Worm (Caenorhabditis elegans) whole organism, young adult: ENCODE measurements around the gene gly-14.
A peak's percentile ranks its signal among the peaks of the same experiment; 100 is the strongest.

Source experiments
- B0035.1 ChIP-seq: sonication (generic microtip); optimal IDR thresholded peaks from 2 replicates; lab custom pipeline; 2016; ENCODE audit warnings: missing genetic modification characterization, mild to moderate bottlenecking, missing compliant biosample characterization, missing genotype, missing genetic modification reagents
- B0336.3 ChIP-seq: fragments of 200-800 bp; sonication (Bioruptor generic); IDR thresholded peaks from 2 replicates; pipeline ENCODE4 v1.3.6; 2022; ENCODE audit warnings: missing genetic modification characterization, missing compliant biosample characterization
- F23B12.7 ChIP-seq: sonication (generic microtip); optimal IDR thresholded peaks from 2 replicates; lab custom pipeline; 2017; ENCODE audit warnings: missing genetic modification characterization, mild to moderate bottlenecking, missing compliant biosample characterization, antibody characterized with exemption, moderate library complexity; ENCODE audit not compliant: insufficient read depth
- F33H1.4 ChIP-seq: fragments of 200-800 bp; sonication (Bioruptor generic); IDR thresholded peaks from 2 replicates; pipeline ENCODE4 v1.3.6; 2022; ENCODE audit warnings: missing genetic modification reagents, missing genetic modification characterization, missing compliant biosample characterization
- F37B4.10 ChIP-seq: fragments of 200-800 bp; sonication (Bioruptor generic); IDR thresholded peaks from 2 replicates; pipeline ENCODE4 v1.3.6; 2022; ENCODE audit warnings: missing genetic modification characterization, missing compliant biosample characterization
- F49E8.2 ChIP-seq: sonication (generic microtip); optimal IDR thresholded peaks from 3 replicates; lab custom pipeline; 2017; ENCODE audit warnings: missing genetic modification characterization, mild to moderate bottlenecking, missing compliant biosample characterization, antibody characterized with exemption, moderate library complexity; ENCODE audit not compliant: insufficient read depth
- K12H6.12 ChIP-seq: fragments of 200-800 bp; sonication (Bioruptor generic); optimal IDR thresholded peaks from 2 replicates; lab custom pipeline; 2018; ENCODE audit warnings: mild to moderate bottlenecking, missing genetic modification characterization, missing compliant biosample characterization
- Y67H2A.10 ChIP-seq: fragments of 200-800 bp; sonication (Bioruptor generic); conservative IDR thresholded peaks from 2 replicates; pipeline ENCODE4 v1.3.6; 2022; ENCODE audit warnings: missing genetic modification reagents, missing genetic modification characterization, missing compliant biosample characterization
- ZK185.1 ChIP-seq: sonication (generic microtip); optimal IDR thresholded peaks from 2 replicates; lab custom pipeline; 2016; ENCODE audit warnings: mild to moderate bottlenecking, missing genetic modification characterization, missing compliant biosample characterization; ENCODE audit not compliant: poor library complexity, severe bottlenecking
- aptf-2 ChIP-seq: fragments of 200-800 bp; sonication (Bioruptor generic); conservative IDR thresholded peaks from 2 replicates; pipeline ENCODE4 v1.3.6; 2022; ENCODE audit warnings: missing genetic modification reagents, missing genetic modification characterization, missing compliant biosample characterization
- athp-1 ChIP-seq: sonication (generic microtip); optimal IDR thresholded peaks from 2 replicates; lab custom pipeline; 2017; ENCODE audit warnings: mild to moderate bottlenecking, missing genetic modification characterization, missing compliant biosample characterization
- bed-1 ChIP-seq: fragments of 200-800 bp; sonication (Bioruptor generic); IDR thresholded peaks from 2 replicates; pipeline ENCODE4 v1.3.6; 2022; ENCODE audit warnings: missing genetic modification reagents, missing genetic modification characterization, missing compliant biosample characterization
- ccch-3 ChIP-seq: fragments of 200-800 bp; sonication (Bioruptor generic); optimal IDR thresholded peaks from 2 replicates; lab custom pipeline; 2018; ENCODE audit warnings: mild to moderate bottlenecking, missing genetic modification characterization, missing compliant biosample characterization
- cebp-1 ChIP-seq, 2 experiments: fragments of 200-800 bp in 1 of 2; sonication (Bioruptor generic) in 1 of 2; sonication (generic microtip) in 1 of 2; IDR thresholded peaks in 1 of 2; optimal IDR thresholded peaks in 1 of 2; 2 replicates each; pipeline versions ENCODE4 v1.3.6 to Lab custom; 2017 to 2022; ENCODE audit warnings: missing compliant biosample characterization in 2 of 2, missing genetic modification characterization in 2 of 2, mild to moderate bottlenecking in 1 of 2, missing genetic modification reagents in 1 of 2, moderate library complexity in 1 of 2
- ceh-27 ChIP-seq: fragments of 200-800 bp; sonication (Bioruptor generic); optimal IDR thresholded peaks from 2 replicates; lab custom pipeline; 2018; ENCODE audit warnings: mild to moderate bottlenecking, missing genetic modification characterization, moderate library complexity, missing compliant biosample characterization
- ceh-79 ChIP-seq: sonication (generic microtip); optimal IDR thresholded peaks from 2 replicates; lab custom pipeline; 2017; ENCODE audit warnings: mild to moderate bottlenecking, missing genetic modification characterization, missing compliant biosample characterization
- chd-7 ChIP-seq: sonication (generic microtip); optimal IDR thresholded peaks from 2 replicates; lab custom pipeline; 2016; ENCODE audit warnings: mild to moderate bottlenecking, missing genetic modification characterization, moderate library complexity, missing compliant biosample characterization
- dpff-1 ChIP-seq: sonication (generic microtip); optimal IDR thresholded peaks from 2 replicates; lab custom pipeline; 2017; ENCODE audit warnings: mild to moderate bottlenecking, missing genetic modification characterization, missing compliant biosample characterization
- dpl-1 ChIP-seq: fragments of 150-350 bp; optimal IDR thresholded peaks from 2 replicates; lab custom pipeline; 2014; ENCODE audit warnings: missing biosample characterization, missing genetic modification reagents, missing genetic modification characterization
- efl-1 ChIP-seq: fragments of 150-350 bp; optimal IDR thresholded peaks from 2 replicates; lab custom pipeline; 2014; ENCODE audit warnings: missing biosample characterization, missing genetic modification reagents, missing genetic modification characterization
- egl-44 ChIP-seq: fragments of 200-800 bp; sonication (Bioruptor generic); IDR thresholded peaks from 2 replicates; pipeline ENCODE4 v1.3.6; 2022; ENCODE audit warnings: missing genetic modification reagents, missing genetic modification characterization, missing compliant biosample characterization
- ekl-4 ChIP-seq: fragments of 200-800 bp; sonication (Bioruptor generic); IDR thresholded peaks from 2 replicates; pipeline ENCODE4 v1.3.6; 2022; ENCODE audit warnings: missing genetic modification reagents, missing genetic modification characterization, missing compliant biosample characterization
- hlh-12 ChIP-seq: sonication (generic microtip); optimal IDR thresholded peaks from 2 replicates; lab custom pipeline; 2016; ENCODE audit warnings: missing genetic modification characterization, missing compliant biosample characterization
- hmg-1.2 ChIP-seq: fragments of 200-800 bp; sonication (Bioruptor generic); IDR thresholded peaks from 2 replicates; pipeline ENCODE4 v1.3.6; 2022; ENCODE audit warnings: missing genetic modification reagents, missing genetic modification characterization, missing compliant biosample characterization
- hmg-20 ChIP-seq: fragments of 200-800 bp; sonication (Bioruptor generic); IDR thresholded peaks from 2 replicates; pipeline ENCODE4 v1.3.6; 2022; ENCODE audit warnings: missing genetic modification reagents, missing genetic modification characterization, missing compliant biosample characterization
- hsf-1 ChIP-seq: fragments of 200-800 bp; sonication (Bioruptor generic); IDR thresholded peaks from 2 replicates; pipeline ENCODE4 v1.3.6; 2022; ENCODE audit warnings: missing genetic modification reagents, missing genetic modification characterization, missing compliant biosample characterization
- let-526 ChIP-seq: fragments of 200-800 bp; sonication (Bioruptor generic); IDR thresholded peaks from 2 replicates; pipeline ENCODE4 v1.3.6; 2022; ENCODE audit warnings: missing genetic modification reagents, missing genetic modification characterization, missing compliant biosample characterization
- lin-26 ChIP-seq: fragments of 200-800 bp; sonication (Bioruptor generic); IDR thresholded peaks from 2 replicates; pipeline ENCODE4 v1.3.6; 2022; ENCODE audit warnings: missing genetic modification reagents, missing genetic modification characterization, missing compliant biosample characterization
- lin-40 ChIP-seq: sonication (generic microtip); optimal IDR thresholded peaks from 2 replicates; lab custom pipeline; 2016; ENCODE audit warnings: missing genetic modification characterization, mild to moderate bottlenecking, missing compliant biosample characterization, missing genotype, missing genetic modification reagents
- madf-6 ChIP-seq: fragments of 200-800 bp; sonication (Bioruptor generic); IDR thresholded peaks from 2 replicates; pipeline ENCODE4 v1.3.6; 2022; ENCODE audit warnings: missing genetic modification reagents, missing genetic modification characterization, missing compliant biosample characterization
- madf-8 ChIP-seq: fragments of 200-800 bp; sonication (Bioruptor generic); conservative IDR thresholded peaks from 2 replicates; pipeline ENCODE4 v1.3.6; 2022; ENCODE audit warnings: missing genetic modification reagents, missing genetic modification characterization, missing compliant biosample characterization
- mel-28 ChIP-seq: sonication (generic microtip); optimal IDR thresholded peaks from 2 replicates; lab custom pipeline; 2016; ENCODE audit warnings: borderline replicate concordance, mild to moderate bottlenecking, missing genetic modification characterization, missing compliant biosample characterization
- mes-4 ChIP-seq: sonication (generic microtip); optimal IDR thresholded peaks from 2 replicates; lab custom pipeline; 2016; ENCODE audit warnings: missing genotype, missing genetic modification characterization, missing compliant biosample characterization
- nhr-120 ChIP-seq: fragments of 200-800 bp; sonication (Bioruptor generic); IDR thresholded peaks from 2 replicates; pipeline ENCODE4 v1.3.6; 2022; ENCODE audit warnings: missing genetic modification characterization, missing compliant biosample characterization
- nhr-90 ChIP-seq: sonication (generic microtip); optimal IDR thresholded peaks from 2 replicates; lab custom pipeline; 2016; ENCODE audit warnings: missing genotype, mild to moderate bottlenecking, missing genetic modification characterization, missing compliant biosample characterization
- rcor-1 ChIP-seq: fragments of 200-800 bp; sonication (Bioruptor generic); IDR thresholded peaks from 2 replicates; pipeline ENCODE4 v1.3.6; 2022; ENCODE audit warnings: missing genetic modification reagents, missing genetic modification characterization, missing compliant biosample characterization
- rpc-1 ChIP-seq, 2 experiments: fragments of 150-350 bp in 1 of 2; sonication (generic microtip) in 1 of 2; optimal IDR thresholded peaks; 2 replicates each; lab custom pipeline; 2014 to 2018; ENCODE audit warnings: missing biosample characterization in 1 of 2, missing genetic modification characterization in 1 of 2, missing genetic modification reagents in 1 of 2, missing genotype in 1 of 2
- snpc-1.3 ChIP-seq: sonication (generic microtip); optimal IDR thresholded peaks from 2 replicates; lab custom pipeline; 2017; ENCODE audit warnings: missing genetic modification characterization, mild to moderate bottlenecking, missing compliant biosample characterization, antibody characterized with exemption, moderate library complexity, missing genotype, missing genetic modification reagents; ENCODE audit not compliant: insufficient read depth
- somi-1 ChIP-seq: fragments of 200-800 bp; sonication (Bioruptor generic); optimal IDR thresholded peaks from 2 replicates; lab custom pipeline; 2018; ENCODE audit warnings: mild to moderate bottlenecking, missing genetic modification characterization, missing compliant biosample characterization
- sptf-2 ChIP-seq: fragments of 200-800 bp; sonication (Bioruptor generic); optimal IDR thresholded peaks from 2 replicates; lab custom pipeline; 2018; ENCODE audit warnings: mild to moderate bottlenecking, missing genetic modification characterization, missing compliant biosample characterization
- tbp1 ChIP-seq: fragments of 200-800 bp; sonication (Bioruptor generic); optimal IDR thresholded peaks from 2 replicates; lab custom pipeline; 2018; ENCODE audit warnings: mild to moderate bottlenecking, missing genetic modification characterization, missing compliant biosample characterization
- tlf-1 ChIP-seq: fragments of 200-800 bp; sonication (Bioruptor generic); optimal IDR thresholded peaks from 2 replicates; lab custom pipeline; 2018; ENCODE audit warnings: mild to moderate bottlenecking, missing genetic modification characterization, missing compliant biosample characterization
- zfh-2 ChIP-seq: fragments of 200-800 bp; sonication (Bioruptor generic); conservative IDR thresholded peaks from 2 replicates; pipeline ENCODE4 v1.3.6; 2022; ENCODE audit warnings: missing genetic modification reagents, missing genetic modification characterization, missing compliant biosample characterization
- zim-3 ChIP-seq: sonication (generic microtip); optimal IDR thresholded peaks from 2 replicates; lab custom pipeline; 2017; ENCODE audit warnings: mild to moderate bottlenecking, missing genetic modification characterization, moderate library complexity, missing compliant biosample characterization
- ztf-22 ChIP-seq: fragments of 200-800 bp; sonication (Bioruptor generic); optimal IDR thresholded peaks from 2 replicates; lab custom pipeline; 2018; ENCODE audit warnings: mild to moderate bottlenecking, missing genetic modification characterization, moderate library complexity, missing compliant biosample characterization
- ztf-26 ChIP-seq: sonication (generic microtip); optimal IDR thresholded peaks from 2 replicates; lab custom pipeline; 2017; ENCODE audit warnings: missing genetic modification characterization, missing compliant biosample characterization
- ztf-28 ChIP-seq: fragments of 200-800 bp; sonication (Bioruptor generic); IDR thresholded peaks from 2 replicates; pipeline ENCODE4 v1.3.6; 2022; ENCODE audit warnings: missing genetic modification reagents, missing genetic modification characterization, missing compliant biosample characterization

gly-14 gene

ce11 chrIII:3460061-3460460 lies 33.0 kb downstream of the gly-14 start, which contains the start of gene C34C12.8 (continued):
- peak; percentile 84 for TF ChIP-seq ztf-28 (GFP tag; lab: Robert Waterston, UW)
- TF ChIP-seq dpff-1 (tag; lab: Kevin White, UChicago), result no peak
- TF ChIP-seq egl-44 (GFP tag; lab: Robert Waterston, UW), result peak; percentile 50; the same call in 1 of the 2 replicates
- TF ChIP-seq Y67H2A.10, result peak; percentile 25; the same call in 1 of the 2 replicates
- peak; percentile 90 for TF ChIP-seq hmg-20 (GFP tag; lab: Robert Waterston, UW)
- TF ChIP-seq snpc-1.3 (tag; lab: Kevin White, UChicago), result peak; percentile 94
- TF ChIP-seq mes-4 (tag; lab: Kevin White, UChicago), result peak; percentile 44
- peak; percentile 75 for TF ChIP-seq somi-1 (GFP tag; lab: Kevin White, UChicago)
- no peak for TF ChIP-seq lin-26 (GFP tag; lab: Robert Waterston, UW)
- TF ChIP-seq dpl-1 (GFP tag; lab: Kevin White, UChicago), result peak; percentile 89
- peak; percentile 96 for TF ChIP-seq lin-40 (tag; lab: Kevin White, UChicago)
- peak; percentile 93 for TF ChIP-seq athp-1
- peak; percentile 96 for TF ChIP-seq ekl-4 (GFP tag; lab: Robert Waterston, UW)
- TF ChIP-seq bed-1 (GFP tag; lab: Robert Waterston, UW), result no peak
- peak; percentile 96 for TF ChIP-seq rcor-1
- TF ChIP-seq madf-8 (GFP tag; lab: Robert Waterston, UW), result peak; percentile 80
- TF ChIP-seq zim-3, result no peak
- peak; percentile 33 for TF ChIP-seq chd-7
- TF ChIP-seq ztf-22 (GFP tag; lab: Kevin White, UChicago), result peak; percentile 11
- TF ChIP-seq ztf-26 (tag; lab: Kevin White, UChicago), result peak; percentile 90
- peak; percentile 8 for TF ChIP-seq ceh-79
- peak; percentile 89 for TF ChIP-seq ZK185.1
- TF ChIP-seq nhr-120 (GFP tag; lab: Robert Waterston, UW), result no peak
- peak; percentile 99 for TF ChIP-seq hmg-1.2 (GFP tag; lab: Robert Waterston, UW)
- no peak for TF ChIP-seq sptf-2 (GFP tag; lab: Kevin White, UChicago)
- peak; percentile 69 for TF ChIP-seq F23B12.7 (tag; lab: Kevin White, UChicago)
- TF ChIP-seq F33H1.4 (GFP tag; lab: Robert Waterston, UW), result peak; percentile 89
- TF ChIP-seq F37B4.10, result 0 out of 2 replicates have a peak, but pooled peaks have one; percentile 86
- TF ChIP-seq zfh-2 (GFP tag; lab: Robert Waterston, UW), result peak; percentile 50; the same call in 1 of the 2 replicates
- no peak for TF ChIP-seq nhr-90
- TF ChIP-seq let-526, result peak; percentile 75
- TF ChIP-seq cebp-1 (GFP tag; IDR thresholded peaks at IDR 0.05; lab: Robert Waterston, UW), result peak; percentile 33; the same call in 1 of the 2 replicates
- TF ChIP-seq cebp-1 (tag; optimal IDR thresholded peaks at IDR 0.05; lab: Kevin White, UChicago), result peak; percentile 94
- peak; percentile 83 for TF ChIP-seq efl-1 (GFP tag; lab: Kevin White, UChicago)
- TF ChIP-seq B0336.3 (GFP tag; lab: Robert Waterston, UW), result peak; percentile 97
- peak; percentile 85 for TF ChIP-seq hsf-1 (GFP tag; lab: Robert Waterston, UW)
- TF ChIP-seq K12H6.12 (tag; lab: Kevin White, UChicago), result peak; percentile 63
- TF ChIP-seq hlh-12 (tag; lab: Kevin White, UChicago), result no peak
- TF ChIP-seq tbp1 (GFP tag; lab: Kevin White, UChicago), result peak; percentile 74
- no peak for TF ChIP-seq aptf-2
- no peak for TF ChIP-seq rpc-1 (optimal IDR thresholded peaks at IDR 0.05; lab: Kevin White, UChicago)
- TF ChIP-seq rpc-1 (tag; optimal IDR thresholded peaks at IDR 0.05; lab: Kevin White, UChicago), result no peak
- no peak for TF ChIP-seq mel-28 (tag; lab: Kevin White, UChicago)
- peak; percentile 96 for TF ChIP-seq madf-6 (GFP tag; lab: Robert Waterston, UW)
- TF ChIP-seq F49E8.2 (tag; lab: Kevin White, UChicago), result peak; percentile 89
- peak; percentile 57 for TF ChIP-seq B0035.1 (tag; lab: Kevin White, UChicago)
- peak; percentile 75 for TF ChIP-seq ceh-27 (GFP tag; lab: Kevin White, UChicago)
- TF ChIP-seq tlf-1 (GFP tag; lab: Kevin White, UChicago), result peak; percentile 95
- TF ChIP-seq ccch-3 (GFP tag; lab: Kevin White, UChicago), result no peak
